Worm (Caenorhabditis elegans): ENCODE data around the gene Y37A1A.3.
A peak's percentile ranks its signal among the peaks of the same experiment; 100 is the strongest.

The Y37A1A.3 gene

DNA sequence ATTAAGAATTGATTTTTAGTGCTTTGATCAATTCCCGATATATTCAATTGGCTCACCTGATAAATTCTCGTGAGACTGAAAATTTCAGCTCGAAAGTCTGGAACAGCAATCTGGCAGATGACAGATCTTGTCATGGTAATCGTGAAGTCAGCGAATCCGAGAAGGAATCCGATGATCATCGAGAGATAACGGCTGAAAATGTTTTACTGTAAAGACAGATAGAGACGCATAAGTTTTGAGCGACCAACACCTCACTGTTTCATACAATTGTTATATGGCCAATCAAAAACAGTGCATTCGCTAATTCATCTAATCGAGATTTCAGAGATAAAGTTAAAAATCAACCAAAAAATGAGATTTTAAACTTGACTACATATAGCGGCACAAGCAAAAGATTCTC, 3.7 kb upstream of the Y37A1A.3 start:
- TF ChIP-seq gmeb-1 (tag; optimal IDR thresholded peaks at IDR 0.05) = no peak
- no peak for TF ChIP-seq elt-3 (tag; optimal IDR thresholded peaks at IDR 0.05)
- TF ChIP-seq nhr-25 (tag; optimal IDR thresholded peaks at IDR 0.05) = no peak
- no peak for TF ChIP-seq nhr-6 (tag; optimal IDR thresholded peaks at IDR 0.05)
- no peak for TF ChIP-seq sem-4 (tag; optimal IDR thresholded peaks at IDR 0.05)
- TF ChIP-seq F13H6.1 (tag; optimal IDR thresholded peaks at IDR 0.05) = no peak
- no peak for TF ChIP-seq ama-1 (optimal IDR thresholded peaks at IDR 0.05)
- no peak for TF ChIP-seq skn-1 (tag; optimal IDR thresholded peaks at IDR 0.05)
- TF ChIP-seq nhr-23 (tag; optimal IDR thresholded peaks at IDR 0.05) = no peak
- TF ChIP-seq nhr-21 (tag; optimal IDR thresholded peaks at IDR 0.05) = no peak
- TF ChIP-seq Y55F3AM.14 (GFP tag; optimal IDR thresholded peaks at IDR 0.05) = no peak
- no peak for TF ChIP-seq mab-5 (tag; optimal IDR thresholded peaks at IDR 0.05)
- TF ChIP-seq nhr-237 (tag; optimal IDR thresholded peaks at IDR 0.05) = no peak
- no peak for TF ChIP-seq lsy-2 (tag; optimal IDR thresholded peaks at IDR 0.05)
- no peak for TF ChIP-seq ceh-16 (tag; optimal IDR thresholded peaks at IDR 0.05)
- no peak for TF ChIP-seq lin-39 (tag; optimal IDR thresholded peaks at IDR 0.05)
- no peak for TF ChIP-seq lin-13 (GFP tag; optimal IDR thresholded peaks at IDR 0.05)
- no peak for TF ChIP-seq ZK546.5 (tag; optimal IDR thresholded peaks at IDR 0.05)
- no peak for TF ChIP-seq nhr-12 (tag; optimal IDR thresholded peaks at IDR 0.05)
- TF ChIP-seq unc-55 (GFP tag; optimal IDR thresholded peaks at IDR 0.05) = no peak

- TF ChIP-seq ceh-82 (tag; optimal IDR thresholded peaks at IDR 0.05) = no peak
- TF ChIP-seq lin-13 (GFP tag; optimal IDR thresholded peaks at IDR 0.05) = peak; percentile 36
- TF ChIP-seq R02D3.7 (tag; optimal IDR thresholded peaks at IDR 0.05) = no peak
- peak in 1 of 2 experiments; percentile 11 for TF ChIP-seq lsy-2 (tag; optimal IDR thresholded peaks at IDR 0.05)
- TF ChIP-seq snpc-4 (tag; optimal IDR thresholded peaks at IDR 0.05) = peak; percentile 96
- TF ChIP-seq mbf-1 (tag; optimal IDR thresholded peaks at IDR 0.05) = no peak
- no peak for TF ChIP-seq lin-39 (tag; optimal IDR thresholded peaks at IDR 0.05)
- no peak for TF ChIP-seq ceh-16 (tag; optimal IDR thresholded peaks at IDR 0.05)
- TF ChIP-seq egl-27 (tag; optimal IDR thresholded peaks at IDR 0.05) = no peak
- peak; percentile 37 for TF ChIP-seq nhr-129 (tag; optimal IDR thresholded peaks at IDR 0.05)
- no peak for TF ChIP-seq fos-1 (tag; optimal IDR thresholded peaks at IDR 0.05)
- TF ChIP-seq Y55F3AM.14 (GFP tag; optimal IDR thresholded peaks at IDR 0.05) = no peak
- TF ChIP-seq sma-3 (GFP tag; optimal IDR thresholded peaks at IDR 0.05) = no peak
- TF ChIP-seq ZK546.5 (tag; optimal IDR thresholded peaks at IDR 0.05) = no peak
These were observed 9.6 kb downstream of the Y37A1A.3 start for ce11 chrIV:13893103-13893502.

DNA sequence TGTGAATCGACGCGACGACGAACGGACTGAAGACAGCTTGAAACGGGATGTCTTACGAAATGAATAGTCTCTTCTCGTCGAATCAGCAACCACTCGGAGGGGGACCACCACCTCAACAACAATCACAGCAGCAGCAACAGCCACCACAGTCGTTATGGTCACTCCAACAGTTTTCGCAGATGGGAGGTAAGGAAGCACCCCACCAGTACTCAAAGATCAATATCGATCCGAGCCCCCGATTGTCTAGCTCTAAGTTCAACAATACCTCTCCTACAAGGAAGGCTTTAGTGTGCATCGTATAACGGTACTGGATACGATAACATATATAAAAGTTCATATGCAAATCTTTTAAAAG, 14.5 kb downstream of the Y37A1A.3 start:
- TF ChIP-seq zag-1 (tag; optimal IDR thresholded peaks at IDR 0.05) (no peak), lin-13 (GFP tag; optimal IDR thresholded peaks at IDR 0.05) (no peak), ztf-1 (GFP tag; conservative IDR thresholded peaks at IDR 0.05) (0 out of 2 replicates have a peak, but pooled peaks have one; percentile 36)

DNA sequence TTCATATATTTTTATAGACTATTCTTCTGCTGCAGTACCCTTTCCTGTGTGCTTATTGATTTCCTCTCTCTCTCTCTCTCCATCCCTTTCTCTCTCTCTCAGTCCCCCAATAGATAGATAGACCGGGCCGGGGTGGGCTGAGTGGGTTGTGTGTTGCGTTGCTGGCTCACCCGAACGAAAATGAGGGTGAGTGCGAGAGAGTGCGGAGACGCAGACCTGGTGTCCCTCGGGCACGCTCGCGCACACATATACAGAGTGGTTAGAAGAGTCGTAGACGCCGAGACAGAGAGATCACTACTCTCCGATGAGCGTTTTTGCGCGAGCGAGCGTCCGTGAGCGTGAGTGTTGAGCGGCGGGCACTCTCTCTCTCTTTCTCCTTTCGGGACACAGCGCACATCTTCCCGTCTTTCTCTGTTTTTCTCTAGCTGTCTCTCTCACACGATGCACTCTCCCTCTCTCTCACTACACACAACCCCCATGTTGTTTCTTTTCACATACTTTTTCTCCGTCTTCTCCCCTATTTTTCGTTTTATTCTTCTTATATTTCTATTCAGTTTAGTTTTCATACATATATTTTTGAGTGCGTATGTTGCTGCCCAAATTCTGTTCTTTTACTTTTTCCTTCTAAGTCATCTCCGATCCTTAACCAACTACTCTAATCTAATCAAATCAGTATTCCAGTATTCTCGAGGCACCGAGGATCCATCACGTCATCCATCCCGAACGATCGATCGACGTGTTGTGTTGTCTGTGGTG, 15.1 kb downstream of the Y37A1A.3 start, which contains the start of gene lin-66:
lin-66 (plus strand) TSS at position 672 of the 756 bp plus-strand sequence.
- TF ChIP-seq mdl-1 (tag; optimal IDR thresholded peaks at IDR 0.05) (peak; percentile 88 to 89), elt-3 (tag; optimal IDR thresholded peaks at IDR 0.05) (no peak), nhr-77 (tag; optimal IDR thresholded peaks at IDR 0.05) (no peak), ztf-4 (tag; optimal IDR thresholded peaks at IDR 0.05) (peak; percentile 68), zag-1 (tag; optimal IDR thresholded peaks at IDR 0.05) (peak; percentile 87), aly-2 (tag; optimal IDR thresholded peaks at IDR 0.05) (no peak), blmp-1 (tag; optimal IDR thresholded peaks at IDR 0.05; ENCODE audit: insufficient read depth) (peak; percentile 59), nhr-6 (tag; optimal IDR thresholded peaks at IDR 0.05) (peak; percentile 72), sma-3 (GFP tag; optimal IDR thresholded peaks at IDR 0.05) (peak; percentile 85), crh-2 (tag; optimal IDR thresholded peaks at IDR 0.05) (peak; percentile 86), sem-4 (tag; optimal IDR thresholded peaks at IDR 0.05) (peak; percentile 16), Y55F3AM.14 (GFP tag; optimal IDR thresholded peaks at IDR 0.05) (peak; percentile 92), mbf-1 (tag; optimal IDR thresholded peaks at IDR 0.05) (no peak), lin-13 (GFP tag; optimal IDR thresholded peaks at IDR 0.05) (peak; percentile 77), ZK546.5 (tag; optimal IDR thresholded peaks at IDR 0.05) (no peak), alr-1 (tag; optimal IDR thresholded peaks at IDR 0.05) (no peak), nhr-21 (tag; optimal IDR thresholded peaks at IDR 0.05) (peak; percentile 67), egl-27 (tag; optimal IDR thresholded peaks at IDR 0.05) (peak; percentile 64), C34F6.9 (tag; optimal IDR thresholded peaks at IDR 0.05) (peak; percentile 83), lsy-2 (tag; optimal IDR thresholded peaks at IDR 0.05) (peak; percentile 37 to 78), ama-1 (optimal IDR thresholded peaks at IDR 0.05) (peak; percentile 61), nhr-10 (tag; optimal IDR thresholded peaks at IDR 0.05) (no peak), unc-55 (GFP tag; optimal IDR thresholded peaks at IDR 0.05) (peak; percentile 84), sma-9 (GFP tag; optimal IDR thresholded peaks at IDR 0.05) (peak; percentile 75), sma-9 (tag; optimal IDR thresholded peaks at IDR 0.05) (no peak), nhr-129 (tag; optimal IDR thresholded peaks at IDR 0.05) (peak; percentile 99), nhr-25 (tag; optimal IDR thresholded peaks at IDR 0.05) (peak; percentile 87), fos-1 (tag; optimal IDR thresholded peaks at IDR 0.05) (peak; percentile 80), peb-1 (tag; optimal IDR thresholded peaks at IDR 0.05) (no peak), dmd-4 (tag; optimal IDR thresholded peaks at IDR 0.05) (no peak), gmeb-1 (tag; optimal IDR thresholded peaks at IDR 0.05) (peak; percentile 64), skn-1 (tag; optimal IDR thresholded peaks at IDR 0.05) (no peak), nhr-23 (tag; optimal IDR thresholded peaks at IDR 0.05) (no peak), lin-39 (tag; optimal IDR thresholded peaks at IDR 0.05) (no peak), nhr-11 (tag; optimal IDR thresholded peaks at IDR 0.05) (no peak), R02D3.7 (tag; optimal IDR thresholded peaks at IDR 0.05) (no peak)

Data from whole organism, L2 larva.